Fruit fly (Drosophila melanogaster): Measurements from ENCODE around the gene CG3598.

DNA sequence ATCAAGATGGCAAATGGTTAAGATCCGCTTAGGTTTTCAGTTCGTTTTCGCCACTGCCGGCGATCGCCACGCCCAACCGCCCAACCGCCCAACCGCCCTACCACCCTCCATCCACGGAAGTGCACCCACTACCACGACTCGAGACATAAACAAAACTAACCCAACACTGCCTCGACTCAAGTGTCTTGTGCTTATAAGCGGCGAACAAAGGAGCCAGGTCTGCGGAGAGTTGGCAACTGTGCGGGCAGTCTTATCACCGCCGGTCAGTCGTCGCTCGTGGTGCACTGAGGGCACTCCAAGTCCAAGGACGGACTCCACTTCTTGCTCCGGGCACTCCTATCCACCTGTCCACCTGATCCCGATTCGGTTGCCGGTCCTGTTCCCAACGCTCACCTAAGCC is 46.4 kb upstream of the CG3598 start, which contains the start of gene CG3526:
- no peak for TF ChIP-seq bab1 (GFP tag; optimal IDR thresholded peaks at IDR 0.05)
- no peak for TF ChIP-seq Clk (GFP tag; optimal IDR thresholded peaks at IDR 0.05)
- no peak for TF ChIP-seq Hr96 (GFP tag; optimal IDR thresholded peaks at IDR 0.05)
- TF ChIP-seq pad (GFP tag; optimal IDR thresholded peaks at IDR 0.05): no peak
- no peak for TF ChIP-seq kay (GFP tag; ENCODE audit: borderline replicate concordance)

Data from whole organism, adult.